Fruit fly (Drosophila melanogaster) whole organism, adult: ENCODE measurements around the gene Fum4.

Experiments
- CG14711 ChIP-seq: fragments of 200-800 bp; sonication (Bioruptor generic); optimal IDR thresholded peaks from 2 replicates; lab custom pipeline; 2018; ENCODE audit warnings: missing biosample characterization, mild to moderate bottlenecking, missing genetic modification characterization, moderate library complexity
- CG1620 ChIP-seq: fragments of 200-800 bp; sonication (Bioruptor generic); optimal IDR thresholded peaks from 2 replicates; lab custom pipeline; 2016; ENCODE audit warnings: missing biosample characterization, missing genetic modification characterization
- CG7045 ChIP-seq: fragments of 200-800 bp; sonication (Bioruptor generic); optimal IDR thresholded peaks from 2 replicates; lab custom pipeline; 2017; ENCODE audit warnings: missing biosample characterization, mild to moderate bottlenecking, missing genetic modification characterization
- CG7101 ChIP-seq: fragments of 200-800 bp; sonication (Bioruptor generic); optimal IDR thresholded peaks from 2 replicates; lab custom pipeline; 2018; ENCODE audit warnings: missing biosample characterization, mild to moderate bottlenecking, missing genetic modification characterization, moderate library complexity
- Crg-1 ChIP-seq: fragments of 200-800 bp; sonication (Bioruptor generic); optimal IDR thresholded peaks from 2 replicates; lab custom pipeline; 2016; ENCODE audit warnings: missing biosample characterization, missing genetic modification characterization
- Mnt ChIP-seq: fragments of 200-800 bp; sonication (Bioruptor generic); optimal IDR thresholded peaks from 2 replicates; lab custom pipeline; 2016; ENCODE audit warnings: missing biosample characterization, mild to moderate bottlenecking, missing genetic modification characterization
- cic ChIP-seq: fragments of 200-800 bp; sonication (Bioruptor generic); optimal IDR thresholded peaks from 2 replicates; lab custom pipeline; 2017; ENCODE audit warnings: missing biosample characterization, mild to moderate bottlenecking, missing genetic modification characterization, moderate library complexity
- kay ChIP-seq: fragments of 200-800 bp; sonication (Bioruptor generic); peaks from one replicate; lab custom pipeline; 2016; ENCODE audit warnings: missing biosample characterization, missing genetic modification characterization, borderline replicate concordance
- toe ChIP-seq: fragments of 200-800 bp; sonication (Bioruptor generic); optimal IDR thresholded peaks from 2 replicates; lab custom pipeline; 2016; ENCODE audit warnings: missing biosample characterization, missing genetic modification characterization

- TF ChIP-seq Crg-1 (GFP tag; lab: Kevin White, UChicago) (no peak), CG14711 (tag; lab: Kevin White, UChicago) (no peak), CG1620 (GFP tag; lab: Kevin White, UChicago) (no peak), toe (GFP tag; lab: Kevin White, UChicago) (no peak), CG7045 (GFP tag; lab: Kevin White, UChicago) (no peak), kay (no peak), CG7101 (tag; lab: Kevin White, UChicago) (no peak), cic (no peak), Mnt (GFP tag; lab: Kevin White, UChicago) (no peak)
These were observed 40.2 kb upstream of the Fum4 start, which contains the start of gene ova for dm6 chr2L:10231510-10231909.
